Worm (Caenorhabditis elegans) whole organism, L4 larva: ENCODE results near the gene R08A2.7.

Source experiments
- F49E8.2 ChIP-seq: sonication (generic microtip); optimal IDR thresholded peaks from 2 replicates; lab custom pipeline; 2016; ENCODE audit warnings: missing compliant biosample characterization, mild to moderate bottlenecking, missing genetic modification characterization, borderline replicate concordance
- ZK546.5 ChIP-seq, 2 experiments: sonication (generic microtip); optimal IDR thresholded peaks; 2 replicates each; lab custom pipeline; 2017; ENCODE audit warnings: missing biosample characterization in 2 of 2, missing genetic modification characterization in 2 of 2
- cey-2 ChIP-seq: sonication (generic microtip); optimal IDR thresholded peaks from 3 replicates; lab custom pipeline; 2017; ENCODE audit warnings: missing genetic modification characterization, mild to moderate bottlenecking, missing compliant biosample characterization, antibody characterized with exemption, borderline replicate concordance; ENCODE audit not compliant: insufficient read depth
- snpc-4 ChIP-seq: fragments of 150-350 bp; optimal IDR thresholded peaks from 2 replicates; lab custom pipeline; 2014; ENCODE audit warnings: missing biosample characterization, missing genetic modification characterization

DNA sequence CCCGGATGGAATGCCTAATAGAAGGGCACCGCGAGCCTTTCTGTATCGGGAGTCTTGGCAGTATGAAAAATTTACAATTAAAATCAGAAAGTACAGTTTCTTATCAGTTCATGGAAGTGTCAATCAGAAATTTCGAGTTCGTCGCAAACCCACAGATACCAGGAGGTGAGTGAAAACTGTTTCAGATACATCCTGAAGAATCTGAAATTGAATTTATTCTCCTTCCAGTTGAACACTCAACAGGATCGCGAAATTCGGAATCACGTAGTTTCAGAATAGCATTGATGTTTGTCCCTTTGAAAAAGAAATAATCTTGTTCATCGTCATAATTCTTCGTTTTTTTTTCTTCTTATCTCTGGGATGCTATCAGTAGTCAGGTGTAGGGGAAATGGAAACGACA, 7.0 kb upstream of the R08A2.7 start, which contains the start of gene fbxa-147:
- no peak for TF ChIP-seq ZK546.5 (tag; optimal IDR thresholded peaks at IDR 0.05; lab: Kevin White, UChicago)
- no peak for TF ChIP-seq F49E8.2 (tag; lab: Kevin White, UChicago)
- TF ChIP-seq cey-2 (tag; lab: Kevin White, UChicago), result no peak
- TF ChIP-seq snpc-4, result no peak
